Worm (Caenorhabditis elegans): ENCODE results near the gene nono-1.

DNA sequence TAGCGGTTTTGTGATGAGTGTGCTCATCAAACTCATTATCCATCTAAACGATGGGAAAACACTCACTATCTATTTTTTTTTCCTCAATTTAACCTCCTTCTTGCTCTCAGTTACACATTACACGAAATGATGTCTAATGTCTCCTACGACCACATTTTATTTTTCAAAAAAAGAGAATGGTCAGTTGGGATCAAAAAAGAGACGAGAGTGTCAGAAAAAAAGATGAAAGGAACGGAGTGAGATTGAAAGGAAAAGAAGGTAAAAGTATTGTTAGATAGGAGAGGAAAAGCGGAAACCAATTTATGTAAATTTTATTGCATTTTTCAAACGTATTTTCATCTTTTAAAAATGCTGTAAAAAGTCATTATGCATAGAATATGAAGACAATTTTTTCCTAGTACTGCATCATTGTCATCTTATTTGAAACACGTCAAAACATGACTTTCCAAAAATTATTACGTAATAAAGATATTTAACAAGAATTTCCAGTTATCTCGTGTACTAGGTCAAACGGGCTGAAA, 23.8 kb downstream of the nono-1 start:
- TF ChIP-seq F10E7.11 (tag; optimal IDR thresholded peaks at IDR 0.05), result no peak
- TF ChIP-seq attf-3 (GFP tag; conservative IDR thresholded peaks at IDR 0.05), result no peak
- TF ChIP-seq ceh-58 (GFP tag; IDR thresholded peaks at IDR 0.05), result no peak
- TF ChIP-seq nhr-179 (tag; optimal IDR thresholded peaks at IDR 0.05), result no peak
